Fruit fly (Drosophila melanogaster) whole organism, prepupa: Measurements from ENCODE around the gene bmm.

ENCODE experiments used
- CG11762 ChIP-seq: fragments of 200-800 bp; sonication (Bioruptor generic); optimal IDR thresholded peaks from 3 replicates; lab custom pipeline; 2016; ENCODE audit warnings: missing biosample characterization, missing genetic modification characterization; ENCODE audit not compliant: insufficient read depth
- CG11902 ChIP-seq: fragments of 200-800 bp; sonication (Bioruptor generic); optimal IDR thresholded peaks from 3 replicates; lab custom pipeline; 2016; ENCODE audit warnings: missing biosample characterization, missing genetic modification characterization
- CG32006 ChIP-seq: fragments of 200-800 bp; sonication (Bioruptor generic); optimal IDR thresholded peaks from 3 replicates; lab custom pipeline; 2017; ENCODE audit warnings: missing biosample characterization, mild to moderate bottlenecking, missing genetic modification characterization
- Hr39 ChIP-seq: fragments of 200-800 bp; sonication (Bioruptor generic); optimal IDR thresholded peaks from 2 replicates; lab custom pipeline; 2016; ENCODE audit warnings: missing biosample characterization, missing genetic modification characterization
- Hr4 ChIP-seq: fragments of 200-800 bp; sonication (Bioruptor generic); optimal IDR thresholded peaks from 3 replicates; lab custom pipeline; 2016; ENCODE audit warnings: missing biosample characterization, missing genetic modification characterization
- achi ChIP-seq: fragments of 200-800 bp; sonication (Bioruptor generic); optimal IDR thresholded peaks from 3 replicates; lab custom pipeline; 2016; ENCODE audit warnings: missing biosample characterization, missing genetic modification characterization
- fd59A ChIP-seq: fragments of 200-800 bp; sonication (Bioruptor generic); optimal IDR thresholded peaks from 2 replicates; lab custom pipeline; 2017; ENCODE audit warnings: missing biosample characterization, mild to moderate bottlenecking, missing genetic modification characterization, missing genetic modification reagents
- fd85E ChIP-seq: fragments of 200-800 bp; sonication (Bioruptor generic); optimal IDR thresholded peaks from 3 replicates; lab custom pipeline; 2016; ENCODE audit warnings: missing biosample characterization, missing genetic modification characterization
- lz ChIP-seq: fragments of 200-800 bp; sonication (Bioruptor generic); optimal IDR thresholded peaks from 3 replicates; lab custom pipeline; 2016; ENCODE audit warnings: missing biosample characterization, missing genetic modification characterization

Gene bmm

DNA sequence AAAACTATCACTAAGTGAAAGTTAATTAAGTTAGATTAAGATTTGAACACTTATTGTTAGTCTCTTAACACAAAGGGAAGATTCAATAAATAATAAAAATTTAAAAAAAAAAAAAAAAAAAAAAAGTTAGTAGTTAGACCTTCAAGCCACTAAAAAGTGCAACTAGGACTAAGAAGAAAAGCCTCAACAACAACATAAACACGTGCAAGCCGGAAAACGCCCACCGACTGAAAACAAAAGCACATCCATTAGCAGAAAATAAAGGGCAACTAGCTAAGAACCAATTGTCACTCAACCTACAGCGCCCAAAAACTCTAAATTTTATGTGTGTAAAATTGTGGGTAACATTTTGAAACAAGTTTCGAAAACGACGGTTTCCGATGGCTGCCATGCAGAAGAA is 57.8 kb downstream of the bmm start, which contains the start of gene CG13473:
TSS of gene CG13473 (plus strand) at position 301 of the 400 bp plus-strand sequence.
- TF ChIP-seq fd85E (GFP tag; lab: Kevin White, UChicago) (no peak), Hr39 (GFP tag; lab: Kevin White, UChicago) (no peak), CG11762 (GFP tag; lab: Kevin White, UChicago) (no peak), lz (GFP tag; lab: Kevin White, UChicago) (no peak), achi (GFP tag; lab: Kevin White, UChicago) (no peak), fd59A (GFP tag; lab: Kevin White, UChicago) (no peak), CG32006 (GFP tag; lab: Kevin White, UChicago) (no peak), Hr4 (GFP tag; lab: Kevin White, UChicago) (no peak), CG11902 (GFP tag; lab: Kevin White, UChicago) (no peak)
- TF ChIP-seq, all 60 proteins: peak for 0
